Worm (Caenorhabditis elegans) whole organism, L1 larva: ENCODE results near the gene F33H1.4.

ENCODE experiments used
- C04F5.9 ChIP-seq: sonication (generic microtip); optimal IDR thresholded peaks from 2 replicates; lab custom pipeline; 2016; ENCODE audit warnings: missing genetic modification characterization, missing compliant biosample characterization
- C16A3.4 ChIP-seq: fragments of 150-350 bp; optimal IDR thresholded peaks from 2 replicates; lab custom pipeline; 2014; ENCODE audit warnings: missing biosample characterization, missing genetic modification characterization
- C34B4.2 ChIP-seq: sonication (generic microtip); optimal IDR thresholded peaks from 2 replicates; lab custom pipeline; 2017; ENCODE audit warnings: mild to moderate bottlenecking, missing genetic modification characterization, missing compliant biosample characterization
- Y116A8C.19 ChIP-seq: sonication (generic microtip); optimal IDR thresholded peaks from 2 replicates; lab custom pipeline; 2016; ENCODE audit warnings: missing compliant biosample characterization, missing genetic modification characterization, borderline replicate concordance
- ama-1 ChIP-seq: fragments of 150-350 bp; optimal IDR thresholded peaks from 2 replicates; lab custom pipeline; 2014
- blmp-1 ChIP-seq: fragments of 150-350 bp; optimal IDR thresholded peaks from 2 replicates; lab custom pipeline; 2014; ENCODE audit warnings: missing biosample characterization, missing genetic modification characterization
- ceh-63 ChIP-seq: fragments of 200-800 bp; sonication (Bioruptor generic); optimal IDR thresholded peaks from 2 replicates; lab custom pipeline; 2018; ENCODE audit warnings: mild to moderate bottlenecking, missing genetic modification characterization, missing compliant biosample characterization
- ceh-8 ChIP-seq: fragments of 200-800 bp; sonication (Bioruptor generic); optimal IDR thresholded peaks from 2 replicates; lab custom pipeline; 2018; ENCODE audit warnings: mild to moderate bottlenecking, missing genetic modification characterization, moderate library complexity, missing compliant biosample characterization
- ceh-82 ChIP-seq, 3 experiments: fragments of 150-350 bp in 1 of 3; sonication (generic microtip) in 2 of 3; optimal IDR thresholded peaks; 2 replicates each; lab custom pipeline; 2014 to 2017; ENCODE audit warnings: missing biosample characterization in 3 of 3, missing genetic modification characterization in 3 of 3
- ceh-88 ChIP-seq: fragments of 200-800 bp; sonication (Bioruptor generic); IDR thresholded peaks from 2 replicates; pipeline ENCODE4 v1.3.6; 2022; ENCODE audit warnings: missing genetic modification characterization, missing compliant biosample characterization
- ceh-90 ChIP-seq: sonication (generic microtip); optimal IDR thresholded peaks from 2 replicates; lab custom pipeline; 2016; ENCODE audit warnings: missing genetic modification characterization, missing compliant biosample characterization
- ces-1 ChIP-seq: fragments of 150-350 bp; optimal IDR thresholded peaks from 2 replicates; lab custom pipeline; 2014; ENCODE audit warnings: missing biosample characterization, missing genetic modification reagents, missing genetic modification characterization
- dpl-1 ChIP-seq, 3 experiments: fragments of 150-350 bp in 2 of 3; sonication (generic microtip) in 1 of 3; optimal IDR thresholded peaks; 2 replicates each; lab custom pipeline; 2014 to 2017; ENCODE audit warnings: missing biosample characterization in 3 of 3, missing genetic modification characterization in 3 of 3, missing genetic modification reagents in 3 of 3
- efl-1 ChIP-seq, 4 experiments: fragments of 150-350 bp; optimal IDR thresholded peaks in 3 of 4; peaks in 1 of 4; 1 replicate in 1 of 4; 2 replicates in 3 of 4; lab custom pipeline; 2014; ENCODE audit warnings: missing biosample characterization in 2 of 4, missing genetic modification characterization in 2 of 4, missing genetic modification reagents in 2 of 4
- egl-13 ChIP-seq: sonication (generic microtip); optimal IDR thresholded peaks from 2 replicates; lab custom pipeline; 2016; ENCODE audit warnings: missing genotype, missing genetic modification reagents, missing genetic modification characterization, missing compliant biosample characterization
- ets-5 ChIP-seq: fragments of 200-800 bp; sonication (Bioruptor generic); IDR thresholded peaks from 2 replicates; pipeline ENCODE4 v1.3.6; 2022; ENCODE audit warnings: missing genetic modification characterization, missing compliant biosample characterization
- fkh-4 ChIP-seq: sonication (generic microtip); optimal IDR thresholded peaks from 2 replicates; lab custom pipeline; 2016; ENCODE audit warnings: missing compliant biosample characterization, missing genetic modification characterization, borderline replicate concordance
- fkh-8 ChIP-seq: sonication (generic microtip); optimal IDR thresholded peaks from 2 replicates; lab custom pipeline; 2016; ENCODE audit warnings: mild to moderate bottlenecking, missing genetic modification characterization, missing compliant biosample characterization
- fos-1 ChIP-seq: fragments of 150-350 bp; optimal IDR thresholded peaks from 2 replicates; lab custom pipeline; 2014; ENCODE audit warnings: missing biosample characterization, missing genetic modification characterization
- grh-1 ChIP-seq: fragments of 200-800 bp; sonication (Bioruptor generic); IDR thresholded peaks from 2 replicates; pipeline ENCODE4 v1.3.6; 2022; ENCODE audit warnings: missing genetic modification reagents, missing genetic modification characterization, missing compliant biosample characterization
- hpl-2 ChIP-seq: fragments of 150-350 bp; optimal IDR thresholded peaks from 2 replicates; lab custom pipeline; 2014; ENCODE audit warnings: missing biosample characterization, missing genetic modification reagents, missing genetic modification characterization
- irx-1 ChIP-seq: sonication (generic microtip); optimal IDR thresholded peaks from 2 replicates; lab custom pipeline; 2016; ENCODE audit warnings: missing genetic modification characterization, missing compliant biosample characterization
- jun-1 ChIP-seq: fragments of 150-350 bp; optimal IDR thresholded peaks from 2 replicates; lab custom pipeline; 2014; ENCODE audit warnings: missing biosample characterization, missing genetic modification reagents, missing genetic modification characterization
- lin-15B ChIP-seq: fragments of 150-350 bp; sonication (generic microtip); optimal IDR thresholded peaks from 3 replicates; lab custom pipeline; 2014; ENCODE audit warnings: missing biosample characterization, missing genetic modification characterization
- lin-35 ChIP-seq, 2 experiments: fragments of 150-350 bp; optimal IDR thresholded peaks; 2 replicates each; lab custom pipeline; 2014; ENCODE audit warnings: missing biosample characterization in 2 of 2, missing genetic modification characterization in 2 of 2, missing genetic modification reagents in 2 of 2
- lin-39 ChIP-seq: fragments of 150-350 bp; optimal IDR thresholded peaks from 2 replicates; lab custom pipeline; 2014; ENCODE audit warnings: missing biosample characterization, missing genetic modification reagents, missing genetic modification characterization
- lir-3 ChIP-seq: sonication (generic microtip); optimal IDR thresholded peaks from 2 replicates; lab custom pipeline; 2016; ENCODE audit warnings: mild to moderate bottlenecking, missing genetic modification characterization, moderate library complexity, missing compliant biosample characterization; ENCODE audit not compliant: poor library complexity
- mab-9 ChIP-seq: fragments of 200-800 bp; sonication (Bioruptor generic); IDR thresholded peaks from 2 replicates; pipeline ENCODE4 v1.3.6; 2022; ENCODE audit warnings: missing genetic modification reagents, missing genetic modification characterization, missing compliant biosample characterization
- nhr-11 ChIP-seq: fragments of 150-350 bp; optimal IDR thresholded peaks from 2 replicates; lab custom pipeline; 2014; ENCODE audit warnings: missing biosample characterization, missing genetic modification characterization
- nhr-20 ChIP-seq: sonication (generic microtip); optimal IDR thresholded peaks from 2 replicates; lab custom pipeline; 2016; ENCODE audit warnings: mild to moderate bottlenecking, missing genetic modification characterization, missing compliant biosample characterization
- nhr-28 ChIP-seq: fragments of 150-350 bp; optimal IDR thresholded peaks from 2 replicates; lab custom pipeline; 2014; ENCODE audit warnings: missing biosample characterization, missing genetic modification characterization
- nhr-47 ChIP-seq: sonication (generic microtip); optimal IDR thresholded peaks from 2 replicates; lab custom pipeline; 2016; ENCODE audit warnings: mild to moderate bottlenecking, missing genetic modification characterization, moderate library complexity, missing compliant biosample characterization
- nhr-71 ChIP-seq: sonication (generic microtip); optimal IDR thresholded peaks from 2 replicates; lab custom pipeline; 2016; ENCODE audit warnings: mild to moderate bottlenecking, missing genetic modification characterization, moderate library complexity, missing compliant biosample characterization
- nhr-76 ChIP-seq: sonication (generic microtip); optimal IDR thresholded peaks from 2 replicates; lab custom pipeline; 2017; ENCODE audit warnings: missing biosample characterization, missing genetic modification characterization
- nhr-77 ChIP-seq: fragments of 150-350 bp; optimal IDR thresholded peaks from 2 replicates; lab custom pipeline; 2014; ENCODE audit warnings: missing biosample characterization, missing genetic modification characterization
- nhr-84 ChIP-seq: sonication (generic microtip); optimal IDR thresholded peaks from 2 replicates; lab custom pipeline; 2017; ENCODE audit warnings: missing biosample characterization, missing genetic modification characterization
- nhr-85 ChIP-seq: sonication (generic microtip); peaks from one replicate; lab custom pipeline; 2016; ENCODE audit warnings: missing genetic modification characterization, inconsistent platforms, missing compliant biosample characterization
- nhr-90 ChIP-seq: sonication (generic microtip); optimal IDR thresholded peaks from 2 replicates; lab custom pipeline; 2016; ENCODE audit warnings: mild to moderate bottlenecking, missing genetic modification characterization, missing compliant biosample characterization; ENCODE audit not compliant: poor library complexity
- pqm-1 ChIP-seq: sonication (generic microtip); optimal IDR thresholded peaks from 3 replicates; lab custom pipeline; 2017; ENCODE audit warnings: missing biosample characterization, missing genetic modification characterization
- skn-1 ChIP-seq: fragments of 150-350 bp; optimal IDR thresholded peaks from 2 replicates; lab custom pipeline; 2014; ENCODE audit warnings: missing biosample characterization, missing genetic modification characterization
- sox-4 ChIP-seq: sonication (generic microtip); optimal IDR thresholded peaks from 2 replicates; lab custom pipeline; 2016; ENCODE audit warnings: missing genetic modification characterization, missing compliant biosample characterization
- sup-37 ChIP-seq: fragments of 200-800 bp; sonication (Bioruptor generic); optimal IDR thresholded peaks from 2 replicates; lab custom pipeline; 2018; ENCODE audit warnings: mild to moderate bottlenecking, missing genetic modification characterization, missing compliant biosample characterization
- swsn-7 ChIP-seq: sonication (generic microtip); optimal IDR thresholded peaks from 2 replicates; lab custom pipeline; 2016; ENCODE audit warnings: missing genetic modification characterization, missing compliant biosample characterization
- tbx-2 ChIP-seq: sonication (generic microtip); optimal IDR thresholded peaks from 2 replicates; lab custom pipeline; 2016; ENCODE audit warnings: missing genetic modification characterization, missing compliant biosample characterization
- tlp-1 ChIP-seq: fragments of 150-350 bp; optimal IDR thresholded peaks from 2 replicates; lab custom pipeline; 2014; ENCODE audit warnings: missing biosample characterization, missing genetic modification characterization
- unc-30 ChIP-seq: sonication (generic microtip); optimal IDR thresholded peaks from 2 replicates; lab custom pipeline; 2017; ENCODE audit warnings: missing biosample characterization, missing genetic modification characterization
- unc-62 ChIP-seq: fragments of 150-350 bp; optimal IDR thresholded peaks from 2 replicates; lab custom pipeline; 2014; ENCODE audit warnings: missing biosample characterization, missing genetic modification reagents, missing genetic modification characterization
- unc-86 ChIP-seq: sonication (generic microtip); optimal IDR thresholded peaks from 2 replicates; lab custom pipeline; 2016; ENCODE audit warnings: missing genetic modification characterization, missing compliant biosample characterization
- vab-15 ChIP-seq: sonication (generic microtip); optimal IDR thresholded peaks from 2 replicates; lab custom pipeline; 2017; ENCODE audit warnings: missing genotype, mild to moderate bottlenecking, missing genetic modification characterization, missing compliant biosample characterization
- xbp-1 ChIP-seq: sonication (generic microtip); optimal IDR thresholded peaks from 2 replicates; lab custom pipeline; 2016; ENCODE audit warnings: missing genetic modification characterization, missing compliant biosample characterization

F33H1.4 gene

ce11 chrII:10194605-10195004 lies 20.2 kb downstream of the F33H1.4 start, which contains the start of gene srb-6:
Gene srb-6, plus strand, starts transcription at chrII:10194905.
- TF ChIP-seq pqm-1 (tag; lab: Kevin White, UChicago), result no peak
- TF ChIP-seq ceh-8 (GFP tag; lab: Kevin White, UChicago), result no peak
- no peak for TF ChIP-seq nhr-11
- TF ChIP-seq ama-1 (lab: Kevin White, UChicago), result no peak
- TF ChIP-seq lir-3 (tag; lab: Kevin White, UChicago), result no peak

ce11 chrII:10197091-10197675 lies 22.7 kb downstream of the F33H1.4 start, which contains the start of gene R05H5.3:
Gene R05H5.3, plus strand, starts transcription at chrII:10197625.
- TF ChIP-seq nhr-28 (no peak), nhr-77 (tag; lab: Kevin White, UChicago) (peak; percentile 46), C04F5.9 (tag; lab: Kevin White, UChicago) (no peak), nhr-76 (tag; lab: Kevin White, UChicago) (no peak), ces-1 (GFP tag; lab: Kevin White, UChicago) (peak; percentile 32), egl-13 (no peak), nhr-71 (no peak), ceh-82 (tag; optimal IDR thresholded peaks at IDR 0.05; lab: Kevin White, UChicago) (peak in 1 of 3 experiments; percentile 66), ceh-8 (GFP tag; lab: Kevin White, UChicago) (no peak), ceh-63 (GFP tag; lab: Kevin White, UChicago) (no peak), nhr-20 (peak; percentile 42), irx-1 (no peak), nhr-90 (tag; lab: Kevin White, UChicago) (no peak), tbx-2 (tag; lab: Kevin White, UChicago) (peak; percentile 26), mab-9 (GFP tag; lab: Robert Waterston, UW) (no peak), ceh-88 (no peak), nhr-11 (no peak), unc-86 (tag; lab: Kevin White, UChicago) (no peak), C16A3.4 (tag; lab: Kevin White, UChicago) (peak; percentile 67), vab-15 (tag; lab: Kevin White, UChicago) (no peak), unc-30 (tag; lab: Kevin White, UChicago) (no peak), nhr-84 (tag; lab: Kevin White, UChicago) (no peak), fkh-8 (tag; lab: Kevin White, UChicago) (no peak), xbp-1 (tag; lab: Kevin White, UChicago) (peak; percentile 14), tlp-1 (tag; lab: Kevin White, UChicago) (no peak), nhr-85 (tag; lab: Kevin White, UChicago) (peak; percentile 49), jun-1 (tag; lab: Kevin White, UChicago) (no peak), ets-5 (no peak), ama-1 (lab: Kevin White, UChicago) (no peak), lin-39 (tag; lab: Kevin White, UChicago) (no peak), C34B4.2 (tag; lab: Kevin White, UChicago) (no peak), sup-37 (GFP tag; lab: Kevin White, UChicago) (no peak), fkh-4 (tag; lab: Kevin White, UChicago) (no peak), grh-1 (GFP tag; lab: Robert Waterston, UW) (no peak), ceh-90 (tag; lab: Kevin White, UChicago) (no peak), unc-62 (GFP tag; lab: Kevin White, UChicago) (no peak), hpl-2 (no peak), lin-35 (GFP tag; optimal IDR thresholded peaks at IDR 0.05; lab: Kevin White, UChicago) (peak; percentile 77 to 92), dpl-1 (GFP tag; optimal IDR thresholded peaks at IDR 0.05; lab: Kevin White, UChicago) (peak; percentile 80 to 90 (median 87)), Y116A8C.19 (tag; lab: Kevin White, UChicago) (no peak), efl-1 (optimal IDR thresholded peaks at IDR 0.05; lab: Kevin White, UChicago) (peak; percentile 83 to 94), efl-1 (GFP tag; optimal IDR thresholded peaks at IDR 0.05 in 1 of 2; lab: Kevin White, UChicago) (peak; percentile 80 to 97), blmp-1 (tag; lab: Kevin White, UChicago) (peak; percentile 51), fos-1 (tag; lab: Kevin White, UChicago) (no peak), lin-15B (tag; lab: Kevin White, UChicago) (peak; percentile 75), swsn-7 (peak; percentile 20), nhr-47 (tag; lab: Kevin White, UChicago) (no peak), skn-1 (peak; percentile 67), sox-4 (no peak), pqm-1 (tag; lab: Kevin White, UChicago) (no peak)
